Worm (Caenorhabditis elegans) whole organism, L2 larva: Measurements from ENCODE around the gene F40A3.7.

Experiments used
- R02D3.7 ChIP-seq: fragments of 150-350 bp; optimal IDR thresholded peaks from 2 replicates; lab custom pipeline; 2014; ENCODE audit warnings: missing biosample characterization, missing genetic modification characterization
- ama-1 ChIP-seq: fragments of 150-350 bp; optimal IDR thresholded peaks from 2 replicates; lab custom pipeline; 2018; ENCODE audit warnings: inconsistent platforms
- mab-5 ChIP-seq: fragments of 150-350 bp; optimal IDR thresholded peaks from 2 replicates; lab custom pipeline; 2014; ENCODE audit warnings: missing biosample characterization, missing genetic modification characterization
- nhr-237 ChIP-seq: fragments of 150-350 bp; optimal IDR thresholded peaks from 2 replicates; lab custom pipeline; 2014; ENCODE audit warnings: missing biosample characterization, missing genetic modification characterization
- nhr-6 ChIP-seq: fragments of 150-350 bp; optimal IDR thresholded peaks from 2 replicates; lab custom pipeline; 2014; ENCODE audit warnings: missing biosample characterization, missing genetic modification characterization
- sma-9 ChIP-seq, 2 experiments: fragments of 150-350 bp in 1 of 2; sonication (generic microtip) in 1 of 2; optimal IDR thresholded peaks; 2 replicates each; lab custom pipeline; 2014 to 2016; ENCODE audit warnings: missing genetic modification characterization in 2 of 2, mild to moderate bottlenecking in 1 of 2, missing biosample characterization in 1 of 2, missing compliant biosample characterization in 1 of 2, missing genetic modification reagents in 1 of 2, moderate library complexity in 1 of 2

DNA sequence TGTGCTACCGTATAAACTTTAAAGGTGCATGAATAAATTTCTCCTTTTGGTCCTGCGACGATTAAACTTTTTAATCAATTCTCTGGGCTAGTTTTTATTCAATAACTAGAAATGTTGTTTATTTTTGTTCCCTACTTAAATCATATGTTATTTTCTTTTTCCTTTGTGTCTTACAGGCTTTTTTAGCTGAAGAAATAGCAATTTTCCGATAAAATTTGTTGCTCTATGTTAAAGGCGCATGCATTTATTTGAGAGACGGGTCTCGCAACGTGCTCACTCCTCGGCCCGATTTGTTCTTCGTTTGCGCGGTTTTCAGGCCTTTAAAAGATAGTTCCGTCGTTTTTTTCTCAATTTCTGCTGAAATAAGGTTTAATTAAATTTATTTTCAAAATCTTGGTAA lies 45.8 kb downstream of the F40A3.7 start:
- TF ChIP-seq ama-1 (lab: Kevin White, UChicago): no peak
- TF ChIP-seq sma-9 (GFP tag; optimal IDR thresholded peaks at IDR 0.05; lab: Kevin White, UChicago): no peak
- no peak for TF ChIP-seq sma-9 (tag; optimal IDR thresholded peaks at IDR 0.05; lab: Kevin White, UChicago)
- TF ChIP-seq R02D3.7 (tag; lab: Kevin White, UChicago): no peak
- no peak for TF ChIP-seq mab-5
- no peak for TF ChIP-seq nhr-237 (tag; lab: Kevin White, UChicago)
- no peak for TF ChIP-seq nhr-6
